Fruit fly (Drosophila melanogaster) whole organism, embryonic: ENCODE results near the gene TFAM.
A peak's percentile ranks its signal among the peaks of the same experiment; 100 is the strongest.

ENCODE experiments used
- Atf3 ChIP-seq: fragments of 200-800 bp; sonication (Bioruptor generic); optimal IDR thresholded peaks from 3 replicates; lab custom pipeline; 2016; ENCODE audit warnings: missing biosample characterization, missing genetic modification characterization
- CG10267 ChIP-seq: fragments of 200-800 bp; sonication (Bioruptor generic); optimal IDR thresholded peaks from 2 replicates; lab custom pipeline; 2018; ENCODE audit warnings: missing biosample characterization, mild to moderate bottlenecking, missing genetic modification characterization, moderate library complexity
- CG10321 ChIP-seq: fragments of 200-800 bp; sonication (Bioruptor generic); IDR thresholded peaks from 2 replicates; pipeline ENCODE4 v1.3.6; 2022; ENCODE audit warnings: missing biosample characterization, missing genetic modification characterization
- CG12155 ChIP-seq: fragments of 200-800 bp; sonication (Bioruptor generic); optimal IDR thresholded peaks from 3 replicates; lab custom pipeline; 2016; ENCODE audit warnings: missing biosample characterization, missing genetic modification characterization
- CG13287 ChIP-seq: fragments of 200-800 bp; sonication (Bioruptor generic); IDR thresholded peaks from 2 replicates; pipeline ENCODE4 v1.3.6; 2022; ENCODE audit warnings: missing biosample characterization, missing genetic modification characterization; ENCODE audit not compliant: partially characterized antibody
- CG18599 ChIP-seq: fragments of 200-800 bp; sonication (Bioruptor generic); optimal IDR thresholded peaks from 3 replicates; lab custom pipeline; 2017; ENCODE audit warnings: missing biosample characterization, missing genetic modification characterization, mild to moderate bottlenecking, moderate library complexity, missing genetic modification reagents
- CG3065 ChIP-seq: fragments of 200-800 bp; sonication (Bioruptor generic); optimal IDR thresholded peaks from 2 replicates; lab custom pipeline; 2016; ENCODE audit warnings: missing biosample characterization, missing genetic modification characterization
- CG31441 ChIP-seq: fragments of 200-800 bp; sonication (Bioruptor generic); IDR thresholded peaks from 2 replicates; pipeline ENCODE4 v1.3.6; 2022; ENCODE audit warnings: missing biosample characterization, missing genetic modification characterization
- CG32767 ChIP-seq: fragments of 200-800 bp; sonication (Bioruptor generic); IDR thresholded peaks from 2 replicates; pipeline ENCODE4 v1.3.6; 2022; ENCODE audit warnings: missing biosample characterization, missing genetic modification characterization
- CG34224 ChIP-seq: fragments of 200-800 bp; sonication (Bioruptor generic); IDR thresholded peaks from 3 replicates; pipeline ENCODE4 v1.3.6; 2022; ENCODE audit warnings: missing biosample characterization, missing genetic modification characterization; ENCODE audit not compliant: partially characterized antibody
- CG3838 ChIP-seq: fragments of 200-800 bp; sonication (Bioruptor generic); optimal IDR thresholded peaks from 3 replicates; lab custom pipeline; 2016; ENCODE audit warnings: missing biosample characterization, missing genetic modification characterization
- CG4730 ChIP-seq: fragments of 200-800 bp; sonication (Bioruptor generic); IDR thresholded peaks from 2 replicates; pipeline ENCODE4 v1.3.6; 2022; ENCODE audit warnings: missing biosample characterization, missing genetic modification characterization
- CG6689 ChIP-seq: fragments of 200-800 bp; sonication (Bioruptor generic); IDR thresholded peaks from 2 replicates; pipeline ENCODE4 v1.3.6; 2022; ENCODE audit warnings: missing biosample characterization, missing genetic modification characterization
- CG6791 ChIP-seq: fragments of 200-800 bp; sonication (Bioruptor generic); IDR thresholded peaks from 3 replicates; pipeline ENCODE4 v1.3.6; 2022; ENCODE audit warnings: missing biosample characterization, missing genetic modification characterization; ENCODE audit not compliant: partially characterized antibody
- CG7839 ChIP-seq: fragments of 200-800 bp; sonication (Bioruptor generic); optimal IDR thresholded peaks from 3 replicates; lab custom pipeline; 2018; ENCODE audit warnings: missing biosample characterization, mild to moderate bottlenecking, missing genetic modification characterization, moderate library complexity
- CG8388 ChIP-seq: fragments of 200-800 bp; sonication (Bioruptor generic); optimal IDR thresholded peaks from 2 replicates; lab custom pipeline; 2019; ENCODE audit warnings: missing biosample characterization, mild to moderate bottlenecking, missing genetic modification characterization, moderate library complexity
- CkIIα-i1 ChIP-seq: fragments of 200-800 bp; sonication (Bioruptor generic); IDR thresholded peaks from 2 replicates; pipeline ENCODE4 v1.3.6; 2022; ENCODE audit warnings: missing biosample characterization, missing genetic modification characterization
- CoRest ChIP-seq: fragments of 200-800 bp; sonication (Bioruptor generic); optimal IDR thresholded peaks from 3 replicates; lab custom pipeline; 2018; ENCODE audit warnings: missing biosample characterization, mild to moderate bottlenecking, missing genetic modification characterization, moderate library complexity
- Dip3 ChIP-seq: fragments of 200-800 bp; sonication (Bioruptor generic); optimal IDR thresholded peaks from 3 replicates; lab custom pipeline; 2016; ENCODE audit warnings: missing biosample characterization, missing genetic modification characterization
- E2f2 ChIP-seq: fragments of 200-800 bp; sonication (Bioruptor generic); IDR thresholded peaks from 2 replicates; pipeline ENCODE4 v1.3.6; 2022; ENCODE audit warnings: missing biosample characterization, missing genetic modification characterization
- Gug ChIP-seq: fragments of 200-800 bp; sonication (Bioruptor generic); IDR thresholded peaks from 4 replicates; pipeline ENCODE4 v1.3.6; 2022; ENCODE audit warnings: missing biosample characterization, missing genetic modification characterization
- NFAT ChIP-seq: fragments of 200-800 bp; sonication (Bioruptor generic); IDR thresholded peaks from 2 replicates; pipeline ENCODE4 v1.3.6; 2022; ENCODE audit warnings: missing biosample characterization, missing genetic modification characterization
- NK7.1 ChIP-seq: fragments of 200-800 bp; sonication (Bioruptor generic); optimal IDR thresholded peaks from 3 replicates; lab custom pipeline; 2016; ENCODE audit warnings: missing biosample characterization, missing genetic modification characterization
- Nf-YC ChIP-seq: fragments of 200-800 bp; optimal IDR thresholded peaks from 3 replicates; lab custom pipeline; 2019; ENCODE audit warnings: missing biosample characterization, mild to moderate bottlenecking, missing genetic modification characterization, moderate library complexity
- PHDP ChIP-seq: fragments of 200-800 bp; sonication (Bioruptor generic); optimal IDR thresholded peaks from 3 replicates; lab custom pipeline; 2018; ENCODE audit warnings: missing biosample characterization, mild to moderate bottlenecking, missing genetic modification characterization, moderate library complexity
- Six4 ChIP-seq: fragments of 200-800 bp; sonication (Bioruptor generic); optimal IDR thresholded peaks from 2 replicates; lab custom pipeline; 2016; ENCODE audit warnings: missing biosample characterization, missing genetic modification characterization
- Usf ChIP-seq: fragments of 200-800 bp; sonication (Bioruptor generic); optimal IDR thresholded peaks from 2 replicates; lab custom pipeline; 2017; ENCODE audit warnings: missing genotype, missing biosample characterization, missing genetic modification characterization
- Xbp1 ChIP-seq: fragments of 200-800 bp; sonication (Bioruptor generic); optimal IDR thresholded peaks from 3 replicates; lab custom pipeline; 2016; ENCODE audit warnings: missing biosample characterization, mild to moderate bottlenecking, missing genetic modification characterization
- az2 ChIP-seq: fragments of 200-800 bp; sonication (Bioruptor generic); optimal IDR thresholded peaks from 3 replicates; lab custom pipeline; 2016; ENCODE audit warnings: missing biosample characterization, missing genetic modification characterization
- corto ChIP-seq: fragments of 200-800 bp; sonication (Bioruptor generic); optimal IDR thresholded peaks from 2 replicates; lab custom pipeline; 2016; ENCODE audit warnings: missing biosample characterization, mild to moderate bottlenecking, missing genetic modification characterization, moderate library complexity
- dan ChIP-seq: fragments of 200-800 bp; sonication (Bioruptor generic); IDR thresholded peaks from 2 replicates; pipeline ENCODE4 v1.3.6; 2022; ENCODE audit warnings: missing biosample characterization, missing genetic modification characterization
- exex ChIP-seq: fragments of 200-800 bp; sonication (Bioruptor generic); optimal IDR thresholded peaks from 4 replicates; lab custom pipeline; 2018; ENCODE audit warnings: missing biosample characterization, mild to moderate bottlenecking, missing genetic modification characterization, moderate library complexity
- eyg ChIP-seq: fragments of 200-800 bp; sonication (Bioruptor generic); optimal IDR thresholded peaks from 3 replicates; lab custom pipeline; 2016; ENCODE audit warnings: missing biosample characterization, missing genetic modification characterization
- ftz-f1 ChIP-seq: fragments of 200-800 bp; sonication (Bioruptor generic); optimal IDR thresholded peaks from 2 replicates; lab custom pipeline; 2016; ENCODE audit warnings: missing biosample characterization, missing genetic modification characterization
- h ChIP-seq: fragments of >200 bp; optimal IDR thresholded peaks from 2 replicates; lab custom pipeline; 2017
- her ChIP-seq: fragments of 200-800 bp; sonication (Bioruptor generic); optimal IDR thresholded peaks from 2 replicates; lab custom pipeline; 2016; ENCODE audit warnings: missing biosample characterization, missing genetic modification characterization
- hth ChIP-seq: fragments of >200 bp; optimal IDR thresholded peaks from 2 replicates; lab custom pipeline; 2017; ENCODE audit warnings: inconsistent platforms
- inv ChIP-seq: fragments of 200-800 bp; sonication (Bioruptor generic); IDR thresholded peaks from 2 replicates; pipeline ENCODE4 v1.3.6; 2022; ENCODE audit warnings: missing biosample characterization, missing genetic modification characterization; ENCODE audit not compliant: partially characterized antibody
- lab ChIP-seq: fragments of 200-800 bp; sonication (Bioruptor generic); optimal IDR thresholded peaks from 3 replicates; lab custom pipeline; 2017; ENCODE audit warnings: missing biosample characterization, missing genetic modification characterization, mild to moderate bottlenecking, moderate library complexity, missing genetic modification reagents
- lmd ChIP-seq: fragments of 200-800 bp; sonication (Bioruptor generic); IDR thresholded peaks from 2 replicates; pipeline ENCODE4 v1.3.6; 2022; ENCODE audit warnings: missing biosample characterization, missing genetic modification characterization
- peb ChIP-seq: fragments of 200-800 bp; sonication (Bioruptor generic); IDR thresholded peaks from 2 replicates; pipeline ENCODE4 v1.3.6; 2022; ENCODE audit warnings: missing biosample characterization, missing genetic modification characterization
- phol ChIP-seq: fragments of 200-800 bp; sonication (Bioruptor generic); optimal IDR thresholded peaks from 3 replicates; lab custom pipeline; 2018; ENCODE audit warnings: missing biosample characterization, mild to moderate bottlenecking, missing genetic modification characterization, moderate library complexity
- prd ChIP-seq, 3 experiments: fragments of >200 bp in 2 of 3; fragments of 200-800 bp in 1 of 3; sonication (Bioruptor generic) in 1 of 3; optimal IDR thresholded peaks in 2 of 3; IDR thresholded peaks in 1 of 3; 2 replicates in 2 of 3; 3 replicates in 1 of 3; pipeline versions ENCODE4 v1.3.6 to Lab custom; 2017 to 2022; ENCODE audit warnings: missing biosample characterization in 1 of 3, missing genetic modification characterization in 1 of 3
- pum ChIP-seq: fragments of 200-800 bp; sonication (Bioruptor generic); optimal IDR thresholded peaks from 2 replicates; lab custom pipeline; 2016; ENCODE audit warnings: missing biosample characterization, missing genetic modification characterization
- schlank ChIP-seq: fragments of 200-800 bp; sonication (Bioruptor generic); optimal IDR thresholded peaks from 2 replicates; lab custom pipeline; 2018; ENCODE audit warnings: missing biosample characterization, mild to moderate bottlenecking, missing genetic modification characterization
- scrt ChIP-seq: fragments of 200-800 bp; sonication (Bioruptor generic); optimal IDR thresholded peaks from 2 replicates; lab custom pipeline; 2018; ENCODE audit warnings: missing biosample characterization, mild to moderate bottlenecking, missing genetic modification characterization, moderate library complexity
- shn ChIP-seq: fragments of 200-800 bp; sonication (Bioruptor generic); optimal IDR thresholded peaks from 3 replicates; lab custom pipeline; 2016; ENCODE audit warnings: missing biosample characterization, missing genetic modification characterization
- slbo ChIP-seq: fragments of 200-800 bp; sonication (Bioruptor generic); IDR thresholded peaks from 2 replicates; pipeline ENCODE4 v1.3.6; 2022; ENCODE audit warnings: missing biosample characterization, missing genetic modification characterization
- stwl ChIP-seq: fragments of 200-800 bp; sonication (Bioruptor generic); optimal IDR thresholded peaks from 3 replicates; lab custom pipeline; 2018; ENCODE audit warnings: missing biosample characterization, mild to moderate bottlenecking, missing genetic modification characterization, moderate library complexity
- tll ChIP-seq, 2 experiments: fragments of 200-800 bp in 1 of 2; fragments of >200 bp in 1 of 2; sonication (Bioruptor generic) in 1 of 2; optimal IDR thresholded peaks; 2 replicates each; lab custom pipeline; 2017 to 2019; ENCODE audit warnings: missing biosample characterization in 2 of 2, missing genetic modification characterization in 2 of 2, mild to moderate bottlenecking in 1 of 2, moderate library complexity in 1 of 2
- unc-4 ChIP-seq: fragments of 200-800 bp; sonication (Bioruptor generic); IDR thresholded peaks from 2 replicates; pipeline ENCODE4 v1.3.6; 2022; ENCODE audit warnings: missing biosample characterization, missing genetic modification characterization; ENCODE audit not compliant: partially characterized antibody

TFAM gene

DNA sequence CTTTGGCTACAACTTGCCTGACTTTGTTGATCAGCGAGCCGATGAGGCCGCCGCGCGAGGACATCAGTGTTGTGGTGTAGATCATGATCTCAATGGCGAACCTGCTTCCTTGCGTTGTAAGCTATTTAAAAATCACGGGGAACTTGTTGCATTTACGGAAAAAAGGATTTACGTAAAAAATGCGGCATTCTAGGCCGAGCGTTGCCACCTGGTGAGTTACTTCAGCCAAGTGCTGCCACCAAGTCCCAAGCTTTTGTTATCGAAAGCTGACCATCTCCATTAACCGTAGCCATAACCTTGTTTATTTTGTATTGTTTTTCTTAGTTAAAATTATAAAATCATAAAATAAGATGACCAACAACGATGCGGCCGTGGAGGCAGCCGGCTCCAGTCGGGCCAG is at the start of gene TFAM, which contains the start of gene CG5412:
TFAM (minus strand) TSS at position 222 of the 400 bp plus-strand sequence.
CG5412 (plus strand) TSS at position 265 of the 400 bp plus-strand sequence.
- TF ChIP-seq lab (no peak), PHDP (no peak), Xbp1 (no peak), phol (tag; lab: Kevin White, UChicago) (peak; percentile 49), schlank (tag; lab: Kevin White, UChicago) (no peak), eyg (GFP tag; lab: Kevin White, UChicago) (no peak), prd (optimal IDR thresholded peaks at IDR 0.05; lab: Kevin White, UChicago) (no peak), prd (GFP tag; IDR thresholded peaks at IDR 0.05; lab: Robert Waterston, UW) (no peak), E2f2 (GFP tag; lab: Robert Waterston, UW) (peak; percentile 56; the same call in 1 of the 2 replicates), CG13287 (GFP tag; lab: Robert Waterston, UW) (peak; percentile 58), az2 (GFP tag; lab: Kevin White, UChicago) (no peak), h (no peak), slbo (GFP tag; lab: Robert Waterston, UW) (no peak), her (GFP tag; lab: Kevin White, UChicago) (no peak), tll (GFP tag; optimal IDR thresholded peaks at IDR 0.05; lab: Kevin White, UChicago) (no peak), Atf3 (GFP tag; lab: Kevin White, UChicago) (no peak), CG10267 (tag; lab: Kevin White, UChicago) (no peak), exex (tag; lab: Kevin White, UChicago) (no peak), CG12155 (GFP tag; lab: Kevin White, UChicago) (no peak), shn (GFP tag; lab: Kevin White, UChicago) (no peak), CG18599 (no peak), Six4 (GFP tag; lab: Kevin White, UChicago) (no peak), CG3838 (GFP tag; lab: Kevin White, UChicago) (no peak), CkIIα-i1 (GFP tag; lab: Robert Waterston, UW) (no peak), Nf-YC (no peak), CG10321 (no peak), CG31441 (GFP tag; lab: Robert Waterston, UW) (no peak), inv (no peak), CG3065 (GFP tag; lab: Kevin White, UChicago) (no peak), dan (GFP tag; lab: Robert Waterston, UW) (no peak), CG34224 (GFP tag; lab: Robert Waterston, UW) (no peak), Gug (GFP tag; lab: Robert Waterston, UW) (no peak), CG7839 (tag; lab: Kevin White, UChicago) (no peak), peb (GFP tag; lab: Robert Waterston, UW) (no peak), scrt (GFP tag; lab: Kevin White, UChicago) (peak; percentile 85), NK7.1 (no peak), pum (GFP tag; lab: Kevin White, UChicago) (no peak), NFAT (GFP tag; lab: Robert Waterston, UW) (no peak), hth (lab: Kevin White, UChicago) (no peak), lmd (GFP tag; lab: Robert Waterston, UW) (no peak), CG6791 (GFP tag; lab: Robert Waterston, UW) (peak; percentile 45; the same call in 2 of the 3 replicates), CG4730 (GFP tag; lab: Robert Waterston, UW) (no peak), corto (GFP tag; lab: Kevin White, UChicago) (no peak), unc-4 (peak; percentile 33; the same call in 1 of the 2 replicates), CG6689 (GFP tag; lab: Robert Waterston, UW) (no peak), Dip3 (GFP tag; lab: Kevin White, UChicago) (no peak), Usf (GFP tag; lab: Kevin White, UChicago) (no peak), stwl (tag; lab: Kevin White, UChicago) (peak; percentile 55), CG32767 (GFP tag; lab: Robert Waterston, UW) (no peak), CG8388 (GFP tag; lab: Kevin White, UChicago) (no peak), ftz-f1 (GFP tag; lab: Kevin White, UChicago) (peak; percentile 71), CoRest (no peak)
